Worm (Caenorhabditis elegans) whole organism, midembryonic: Measurements from ENCODE around the gene sms-1.
A peak's percentile ranks its signal among the peaks of the same experiment; 100 is the strongest.

Experiments used
- T22C8.4 ChIP-seq: fragments of 200-800 bp; sonication (Bioruptor generic); IDR thresholded peaks from 2 replicates; pipeline ENCODE4 v1.3.6; 2022; ENCODE audit warnings: missing genetic modification characterization, missing compliant biosample characterization
- cog-1 ChIP-seq: sonication (generic microtip); optimal IDR thresholded peaks from 2 replicates; lab custom pipeline; 2016; ENCODE audit warnings: missing genetic modification characterization, missing compliant biosample characterization
- flt-1 ChIP-seq: fragments of 200-800 bp; sonication (Bioruptor generic); IDR thresholded peaks from 2 replicates; pipeline ENCODE4 v1.3.6; 2022; ENCODE audit warnings: missing genetic modification characterization, missing compliant biosample characterization
- klf-2 ChIP-seq: fragments of 200-800 bp; sonication (Bioruptor generic); conservative IDR thresholded peaks from 2 replicates; pipeline ENCODE4 v1.3.6; 2022; ENCODE audit warnings: missing genetic modification reagents, missing genetic modification characterization, missing compliant biosample characterization
- med-1 ChIP-seq: sonication (generic microtip); optimal IDR thresholded peaks from 2 replicates; lab custom pipeline; 2017; ENCODE audit warnings: missing genetic modification characterization, mild to moderate bottlenecking, missing compliant biosample characterization, antibody characterized with exemption, missing genetic modification reagents; ENCODE audit not compliant: insufficient read depth
- ref-1 ChIP-seq: fragments of 200-800 bp; sonication (Bioruptor generic); conservative IDR thresholded peaks from 2 replicates; pipeline ENCODE4 v1.3.6; 2022; ENCODE audit warnings: missing genetic modification reagents, missing genetic modification characterization, missing compliant biosample characterization
- tab-1 ChIP-seq: fragments of 200-800 bp; sonication (Bioruptor generic); IDR thresholded peaks from 2 replicates; pipeline ENCODE4 v1.3.6; 2022; ENCODE audit warnings: missing genetic modification characterization, missing compliant biosample characterization
- ztf-23 ChIP-seq: fragments of 200-800 bp; sonication (Bioruptor generic); IDR thresholded peaks from 2 replicates; pipeline ENCODE4 v1.3.6; 2022; ENCODE audit warnings: missing genetic modification reagents, missing genetic modification characterization, missing compliant biosample characterization
- ztf-29 ChIP-seq: fragments of 200-800 bp; sonication (Bioruptor generic); IDR thresholded peaks from 2 replicates; pipeline ENCODE4 v1.3.6; 2022; ENCODE audit warnings: missing genetic modification reagents, missing genetic modification characterization, missing compliant biosample characterization

The sms-1 gene

ce11 chrIV:11498169-11498568 is at the start of gene sms-1:
Gene sms-1 (minus strand): TSS chrIV:11498174.
- TF ChIP-seq cog-1 (no peak), T22C8.4 (GFP tag; lab: Robert Waterston, UW) (no peak), ztf-23 (GFP tag; lab: Robert Waterston, UW) (no peak), med-1 (GFP tag; lab: Kevin White, UChicago) (no peak), ref-1 (GFP tag; lab: Robert Waterston, UW) (no peak), ztf-29 (no peak), klf-2 (no peak), flt-1 (no peak), tab-1 (GFP tag; lab: Robert Waterston, UW) (no peak)

DNA sequence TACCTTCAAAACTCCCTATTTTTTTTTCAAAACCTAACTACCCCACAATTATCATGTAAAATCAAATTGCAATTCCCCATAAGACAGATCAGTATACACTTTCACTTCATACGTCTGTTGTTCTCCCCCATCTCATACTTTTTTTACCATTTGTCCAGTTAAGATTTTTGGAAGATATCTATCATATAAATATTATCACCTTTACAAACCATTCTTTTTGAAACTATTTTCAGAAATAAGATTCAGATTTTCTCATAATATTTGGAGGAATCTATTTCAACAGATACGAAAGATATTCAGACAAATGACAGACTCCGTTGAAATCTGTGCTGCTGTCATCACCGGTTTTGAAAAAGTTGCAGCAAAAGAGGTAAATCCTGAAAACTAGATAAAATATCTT is 29.8 kb upstream of the sms-1 start, which contains the start of gene M04B2.2:
M04B2.2 (plus strand) TSS at position 301 of the 400 bp plus-strand sequence.
- TF ChIP-seq med-1 (GFP tag; lab: Kevin White, UChicago): no peak
- TF ChIP-seq tab-1 (GFP tag; lab: Robert Waterston, UW): no peak
- no peak for TF ChIP-seq T22C8.4 (GFP tag; lab: Robert Waterston, UW)
- TF ChIP-seq cog-1: no peak
- no peak for TF ChIP-seq klf-2
- no peak for TF ChIP-seq ztf-29
- no peak for TF ChIP-seq ref-1 (GFP tag; lab: Robert Waterston, UW)
- TF ChIP-seq ztf-23 (GFP tag; lab: Robert Waterston, UW): no peak
- TF ChIP-seq flt-1: no peak

DNA sequence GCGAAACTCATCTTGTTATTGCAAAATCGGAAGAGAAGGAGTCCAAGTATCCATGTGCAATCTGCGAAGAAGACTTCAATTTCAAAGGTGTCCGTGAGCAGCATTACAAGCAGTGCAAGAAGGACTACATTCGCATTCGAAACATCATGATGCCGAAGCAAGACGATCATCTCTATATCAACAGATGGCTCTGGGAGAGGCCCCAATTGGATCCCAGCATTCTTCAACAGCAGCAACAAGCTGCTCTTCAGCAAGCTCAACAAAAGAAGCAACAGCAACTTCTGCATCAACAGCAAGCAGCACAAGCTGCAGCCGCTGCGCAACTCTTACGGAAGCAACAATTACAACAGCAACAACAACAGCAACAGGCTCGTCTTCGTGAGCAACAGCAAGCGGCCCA is 28.2 kb upstream of the sms-1 start:
- TF ChIP-seq flt-1: no peak
- no peak for TF ChIP-seq tab-1 (GFP tag; lab: Robert Waterston, UW)
- TF ChIP-seq ref-1 (GFP tag; lab: Robert Waterston, UW): no peak
- TF ChIP-seq cog-1: no peak
- TF ChIP-seq T22C8.4 (GFP tag; lab: Robert Waterston, UW): no peak
- TF ChIP-seq klf-2: no peak
- TF ChIP-seq ztf-29: no peak
- no peak for TF ChIP-seq med-1 (GFP tag; lab: Kevin White, UChicago)
- no peak for TF ChIP-seq ztf-23 (GFP tag; lab: Robert Waterston, UW)

- TF ChIP-seq flt-1 (peak; percentile 64; the same call in 1 of the 2 replicates), ztf-29 (peak; percentile 11; the same call in 1 of the 2 replicates), cog-1 (peak; percentile 31), klf-2 (0 out of 2 replicates have a peak, but pooled peaks have one; percentile 32), tab-1 (GFP tag; lab: Robert Waterston, UW) (no peak), ref-1 (GFP tag; lab: Robert Waterston, UW) (no peak)
Measured at ce11 chrIV:11524241-11524692, 26.3 kb upstream of the sms-1 start, which contains the start of gene mep-1. Gene mep-1 (plus strand): TSS chrIV:11524642.

- TF ChIP-seq flt-1 (no peak), ztf-29 (no peak), ztf-23 (GFP tag; lab: Robert Waterston, UW) (no peak)
Measured at ce11 chrIV:11523685-11524084, 25.7 kb upstream of the sms-1 start.

ce11 chrIV:11522225-11522952 is 24.4 kb upstream of the sms-1 start:
- no peak for TF ChIP-seq cog-1
- TF ChIP-seq ztf-23 (GFP tag; lab: Robert Waterston, UW): 0 out of 2 replicates have a peak, but pooled peaks have one; percentile 31
- no peak for TF ChIP-seq flt-1

DNA sequence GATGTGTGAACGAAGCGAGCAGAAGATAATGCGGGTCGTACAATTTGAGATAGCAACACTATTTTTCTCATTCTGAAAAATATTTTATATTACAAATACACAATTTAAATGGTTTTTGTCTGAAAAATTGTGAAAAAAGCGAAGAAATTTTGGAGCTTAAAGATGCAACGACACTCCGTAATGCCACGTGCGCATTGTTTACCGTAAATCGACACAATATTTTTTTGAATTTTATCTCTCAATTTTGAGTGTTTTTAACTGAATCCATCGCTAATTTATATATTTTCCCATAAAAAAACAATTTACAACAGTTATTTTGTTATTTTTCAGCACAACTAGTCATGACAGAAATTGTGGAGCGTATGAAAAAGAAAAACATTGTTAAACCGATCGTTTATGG is 23.0 kb upstream of the sms-1 start, which contains the start of the genes M04B2.4 and gfl-1:
M04B2.4 (minus strand) TSS at position 72 of the 400 bp plus-strand sequence.
gfl-1 (plus strand) TSS at position 331 of the 400 bp plus-strand sequence.
- TF ChIP-seq ztf-23 (GFP tag; lab: Robert Waterston, UW) (no peak), tab-1 (GFP tag; lab: Robert Waterston, UW) (no peak), klf-2 (no peak), flt-1 (no peak), ref-1 (GFP tag; lab: Robert Waterston, UW) (no peak), med-1 (GFP tag; lab: Kevin White, UChicago) (no peak), T22C8.4 (GFP tag; lab: Robert Waterston, UW) (no peak), cog-1 (no peak), ztf-29 (no peak)

- TF ChIP-seq klf-2: no peak
- no peak for TF ChIP-seq ztf-29
- TF ChIP-seq ztf-23 (GFP tag; lab: Robert Waterston, UW): no peak
- no peak for TF ChIP-seq flt-1
- no peak for TF ChIP-seq cog-1
- TF ChIP-seq tab-1 (GFP tag; lab: Robert Waterston, UW): no peak
- TF ChIP-seq T22C8.4 (GFP tag; lab: Robert Waterston, UW): no peak
- no peak for TF ChIP-seq med-1 (GFP tag; lab: Kevin White, UChicago)
- TF ChIP-seq ref-1 (GFP tag; lab: Robert Waterston, UW): no peak
Measured at ce11 chrIV:11510664-11511063, 12.7 kb upstream of the sms-1 start, which contains the start of gene M04B2.6. Gene M04B2.6 (minus strand): TSS chrIV:11510764.

ce11 chrIV:11504416-11504815 is 6.4 kb upstream of the sms-1 start, which contains the start of gene twk-25:
Gene twk-25 (plus strand): TSS chrIV:11504716.
- no peak for TF ChIP-seq ztf-29
- TF ChIP-seq flt-1: no peak
- TF ChIP-seq ref-1 (GFP tag; lab: Robert Waterston, UW): no peak
- TF ChIP-seq cog-1: no peak
- no peak for TF ChIP-seq tab-1 (GFP tag; lab: Robert Waterston, UW)

ce11 chrIV:11503654-11504053 is 5.7 kb upstream of the sms-1 start:
- TF ChIP-seq med-1 (GFP tag; lab: Kevin White, UChicago) (no peak), tab-1 (GFP tag; lab: Robert Waterston, UW) (no peak), ref-1 (GFP tag; lab: Robert Waterston, UW) (no peak), klf-2 (no peak), cog-1 (no peak), ztf-23 (GFP tag; lab: Robert Waterston, UW) (no peak), ztf-29 (no peak), flt-1 (no peak), T22C8.4 (GFP tag; lab: Robert Waterston, UW) (no peak)
